Worm (Caenorhabditis elegans): ENCODE data around the gene ZK185.2.

DNA sequence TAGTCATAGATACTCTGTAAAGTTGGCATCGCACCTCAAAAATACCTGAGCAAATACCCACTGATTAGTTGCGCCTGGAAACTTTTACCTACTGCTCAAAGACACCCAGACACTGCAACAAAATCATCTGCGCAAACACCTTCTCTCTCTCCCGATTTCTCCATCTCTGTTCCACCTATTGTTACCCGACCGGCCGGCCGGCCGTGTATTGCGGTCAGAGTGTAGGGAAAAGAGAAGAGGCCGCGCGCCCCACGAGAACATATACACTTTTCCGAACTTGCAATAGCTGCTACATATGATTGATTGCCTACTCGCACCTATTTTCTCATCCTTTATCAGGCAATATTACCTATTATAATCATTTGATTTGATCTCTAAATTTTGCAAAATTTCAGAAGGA lies 52.1 kb downstream of the ZK185.2 start:
- no peak for TF ChIP-seq dve-1 (tag; optimal IDR thresholded peaks at IDR 0.05)
- TF ChIP-seq rnt-1 (tag; optimal IDR thresholded peaks at IDR 0.05), result peak; percentile 13
- no peak for TF ChIP-seq T23F11.4 (GFP tag; optimal IDR thresholded peaks at IDR 0.05)
- TF ChIP-seq pha-4 (tag; optimal IDR thresholded peaks at IDR 0.05), result no peak
- no peak for TF ChIP-seq ztf-16 (tag; optimal IDR thresholded peaks at IDR 0.05)
- TF ChIP-seq tbx-2 (tag; optimal IDR thresholded peaks at IDR 0.05), result no peak
